Worm (Caenorhabditis elegans) whole organism, L1 larva: ENCODE measurements around the gene ifd-1.

Experiments
- aha-1 ChIP-seq: fragments of 150-350 bp; optimal IDR thresholded peaks from 2 replicates; lab custom pipeline; 2014; ENCODE audit warnings: missing biosample characterization, missing genetic modification characterization
- ama-1 ChIP-seq: fragments of 150-350 bp; optimal IDR thresholded peaks from 2 replicates; lab custom pipeline; 2014
- ceh-82 ChIP-seq, 3 experiments: fragments of 150-350 bp in 1 of 3; sonication (generic microtip) in 2 of 3; optimal IDR thresholded peaks; 2 replicates each; lab custom pipeline; 2014 to 2017; ENCODE audit warnings: missing biosample characterization in 3 of 3, missing genetic modification characterization in 3 of 3
- nhr-47 ChIP-seq: sonication (generic microtip); optimal IDR thresholded peaks from 2 replicates; lab custom pipeline; 2016; ENCODE audit warnings: mild to moderate bottlenecking, missing genetic modification characterization, moderate library complexity, missing compliant biosample characterization
- nhr-76 ChIP-seq: sonication (generic microtip); optimal IDR thresholded peaks from 2 replicates; lab custom pipeline; 2017; ENCODE audit warnings: missing biosample characterization, missing genetic modification characterization

DNA sequence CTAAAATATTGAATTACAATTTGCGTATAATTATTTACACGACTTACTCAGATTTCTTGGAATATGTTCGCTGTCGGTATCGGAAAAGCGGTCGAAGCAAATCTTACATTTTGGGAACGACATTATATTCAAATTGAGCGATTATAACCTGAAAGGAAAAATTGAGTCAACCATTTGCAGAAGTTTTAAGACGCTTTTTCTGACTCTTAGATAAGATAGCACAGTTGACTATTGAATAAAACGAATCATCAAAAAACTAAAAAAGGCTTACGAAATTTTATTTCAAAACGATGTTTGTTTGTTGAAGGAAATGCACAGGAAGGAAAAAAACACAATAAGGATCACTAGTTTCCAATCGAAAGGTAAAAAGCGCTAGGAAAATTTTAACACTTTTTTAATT, 4.1 kb upstream of the ifd-1 start, which contains the start of gene rcs-1:
- TF ChIP-seq nhr-47 = no peak
- TF ChIP-seq ama-1 (lab: Kevin White, UChicago) = no peak
- TF ChIP-seq nhr-76 = no peak
- no peak for TF ChIP-seq ceh-82 (tag; optimal IDR thresholded peaks at IDR 0.05; lab: Kevin White, UChicago)
- TF ChIP-seq aha-1 (tag; lab: Kevin White, UChicago) = no peak
